Worm (Caenorhabditis elegans) whole organism, L3 larva: Measurements from ENCODE around the gene ssp-10.
A peak's percentile ranks its signal among the peaks of the same experiment; 100 is the strongest.

Source experiments
- elt-1 ChIP-seq: fragments of 150-350 bp; optimal IDR thresholded peaks from 2 replicates; lab custom pipeline; 2014; ENCODE audit warnings: missing biosample characterization, missing genetic modification characterization
- nhr-25 ChIP-seq: sonication (generic microtip); optimal IDR thresholded peaks from 2 replicates; lab custom pipeline; 2017; ENCODE audit warnings: missing biosample characterization, missing genetic modification characterization
- snpc-4 ChIP-seq: fragments of 150-350 bp; optimal IDR thresholded peaks from 2 replicates; lab custom pipeline; 2014; ENCODE audit warnings: missing biosample characterization, missing genetic modification characterization
- tbx-2 ChIP-seq: sonication (generic microtip); optimal IDR thresholded peaks from 2 replicates; lab custom pipeline; 2016; ENCODE audit warnings: mild to moderate bottlenecking, missing genetic modification characterization, missing compliant biosample characterization

- TF ChIP-seq snpc-4 (tag; lab: Kevin White, UChicago) = peak; percentile 48
- peak; percentile 58 for TF ChIP-seq nhr-25
- TF ChIP-seq elt-1 (tag; lab: Kevin White, UChicago) = peak; percentile 48
- TF ChIP-seq tbx-2 (tag; lab: Kevin White, UChicago) = no peak
These were observed 23.0 kb upstream of the ssp-10 start for ce11 chrIV:9873837-9874236.
